Worm (Caenorhabditis elegans) whole organism, L1 larva: ENCODE measurements around the gene spp-24.

Experiments
- Y116A8C.19 ChIP-seq: sonication (generic microtip); optimal IDR thresholded peaks from 2 replicates; lab custom pipeline; 2016; ENCODE audit warnings: missing compliant biosample characterization, missing genetic modification characterization, borderline replicate concordance
- alr-1 ChIP-seq: fragments of 200-800 bp; sonication (Bioruptor generic); optimal IDR thresholded peaks from 2 replicates; lab custom pipeline; 2018; ENCODE audit warnings: borderline replicate concordance, mild to moderate bottlenecking, missing genetic modification characterization, missing compliant biosample characterization
- aly-2 ChIP-seq: fragments of 150-350 bp; optimal IDR thresholded peaks from 2 replicates; lab custom pipeline; 2014; ENCODE audit warnings: missing biosample characterization, missing genetic modification characterization
- ama-1 ChIP-seq: fragments of 150-350 bp; optimal IDR thresholded peaks from 2 replicates; lab custom pipeline; 2014
- ceh-63 ChIP-seq: fragments of 200-800 bp; sonication (Bioruptor generic); optimal IDR thresholded peaks from 2 replicates; lab custom pipeline; 2018; ENCODE audit warnings: mild to moderate bottlenecking, missing genetic modification characterization, missing compliant biosample characterization
- ceh-82 ChIP-seq, 3 experiments: fragments of 150-350 bp in 1 of 3; sonication (generic microtip) in 2 of 3; optimal IDR thresholded peaks; 2 replicates each; lab custom pipeline; 2014 to 2017; ENCODE audit warnings: missing biosample characterization in 3 of 3, missing genetic modification characterization in 3 of 3
- ceh-88 ChIP-seq: fragments of 200-800 bp; sonication (Bioruptor generic); IDR thresholded peaks from 2 replicates; pipeline ENCODE4 v1.3.6; 2022; ENCODE audit warnings: missing genetic modification characterization, missing compliant biosample characterization
- ces-1 ChIP-seq: fragments of 150-350 bp; optimal IDR thresholded peaks from 2 replicates; lab custom pipeline; 2014; ENCODE audit warnings: missing biosample characterization, missing genetic modification reagents, missing genetic modification characterization
- dsc-1 ChIP-seq: sonication (generic microtip); optimal IDR thresholded peaks from 2 replicates; lab custom pipeline; 2016; ENCODE audit warnings: mild to moderate bottlenecking, missing genetic modification characterization, missing compliant biosample characterization
- efl-1 ChIP-seq, 4 experiments: fragments of 150-350 bp; optimal IDR thresholded peaks in 3 of 4; peaks in 1 of 4; 1 replicate in 1 of 4; 2 replicates in 3 of 4; lab custom pipeline; 2014; ENCODE audit warnings: missing biosample characterization in 2 of 4, missing genetic modification characterization in 2 of 4, missing genetic modification reagents in 2 of 4
- elt-3 ChIP-seq, 6 experiments: fragments of 150-350 bp in 1 of 6; sonication (generic microtip); optimal IDR thresholded peaks; 2 replicates each; lab custom pipeline; 2017 to 2018; ENCODE audit warnings: missing biosample characterization in 6 of 6, missing genetic modification characterization in 6 of 6, inconsistent platforms in 1 of 6
- ets-5 ChIP-seq: fragments of 200-800 bp; sonication (Bioruptor generic); IDR thresholded peaks from 2 replicates; pipeline ENCODE4 v1.3.6; 2022; ENCODE audit warnings: missing genetic modification characterization, missing compliant biosample characterization
- fkh-10 ChIP-seq: sonication (generic microtip); optimal IDR thresholded peaks from 2 replicates; lab custom pipeline; 2017; ENCODE audit warnings: missing biosample characterization, missing genetic modification reagents, missing genetic modification characterization
- fkh-4 ChIP-seq: sonication (generic microtip); optimal IDR thresholded peaks from 2 replicates; lab custom pipeline; 2016; ENCODE audit warnings: missing compliant biosample characterization, missing genetic modification characterization, borderline replicate concordance
- irx-1 ChIP-seq: sonication (generic microtip); optimal IDR thresholded peaks from 2 replicates; lab custom pipeline; 2016; ENCODE audit warnings: missing genetic modification characterization, missing compliant biosample characterization
- isw-1 ChIP-seq: fragments of 200-800 bp; sonication (Bioruptor generic); IDR thresholded peaks from 2 replicates; pipeline ENCODE4 v1.3.6; 2022; ENCODE audit warnings: missing genetic modification characterization, missing compliant biosample characterization
- jun-1 ChIP-seq: fragments of 150-350 bp; optimal IDR thresholded peaks from 2 replicates; lab custom pipeline; 2014; ENCODE audit warnings: missing biosample characterization, missing genetic modification reagents, missing genetic modification characterization
- lin-15B ChIP-seq: fragments of 150-350 bp; sonication (generic microtip); optimal IDR thresholded peaks from 3 replicates; lab custom pipeline; 2014; ENCODE audit warnings: missing biosample characterization, missing genetic modification characterization
- lin-35 ChIP-seq, 2 experiments: fragments of 150-350 bp; optimal IDR thresholded peaks; 2 replicates each; lab custom pipeline; 2014; ENCODE audit warnings: missing biosample characterization in 2 of 2, missing genetic modification characterization in 2 of 2, missing genetic modification reagents in 2 of 2
- lsy-2 ChIP-seq, 2 experiments: fragments of 150-350 bp; optimal IDR thresholded peaks; 2 replicates each; lab custom pipeline; 2014; ENCODE audit warnings: missing biosample characterization in 2 of 2, missing genetic modification characterization in 2 of 2
- nhr-71 ChIP-seq: sonication (generic microtip); optimal IDR thresholded peaks from 2 replicates; lab custom pipeline; 2016; ENCODE audit warnings: mild to moderate bottlenecking, missing genetic modification characterization, moderate library complexity, missing compliant biosample characterization
- nhr-77 ChIP-seq: fragments of 150-350 bp; optimal IDR thresholded peaks from 2 replicates; lab custom pipeline; 2014; ENCODE audit warnings: missing biosample characterization, missing genetic modification characterization
- nhr-85 ChIP-seq: sonication (generic microtip); peaks from one replicate; lab custom pipeline; 2016; ENCODE audit warnings: missing genetic modification characterization, inconsistent platforms, missing compliant biosample characterization
- pag-3 ChIP-seq: sonication (generic microtip); optimal IDR thresholded peaks from 2 replicates; lab custom pipeline; 2017; ENCODE audit warnings: missing genetic modification characterization, mild to moderate bottlenecking, missing compliant biosample characterization, antibody characterized with exemption, borderline replicate concordance; ENCODE audit not compliant: insufficient read depth
- rnt-1 ChIP-seq: sonication (generic microtip); optimal IDR thresholded peaks from 2 replicates; lab custom pipeline; 2016; ENCODE audit warnings: mild to moderate bottlenecking, missing genetic modification characterization, moderate library complexity, missing compliant biosample characterization
- snpc-4 ChIP-seq: fragments of 150-350 bp; optimal IDR thresholded peaks from 2 replicates; lab custom pipeline; 2014; ENCODE audit warnings: missing biosample characterization, missing genetic modification characterization
- snu-23 ChIP-seq: sonication (generic microtip); optimal IDR thresholded peaks from 2 replicates; lab custom pipeline; 2016; ENCODE audit warnings: missing genetic modification characterization, missing compliant biosample characterization
- swsn-7 ChIP-seq: sonication (generic microtip); optimal IDR thresholded peaks from 2 replicates; lab custom pipeline; 2016; ENCODE audit warnings: missing genetic modification characterization, missing compliant biosample characterization
- tlp-1 ChIP-seq: fragments of 150-350 bp; optimal IDR thresholded peaks from 2 replicates; lab custom pipeline; 2014; ENCODE audit warnings: missing biosample characterization, missing genetic modification characterization
- unc-30 ChIP-seq: sonication (generic microtip); optimal IDR thresholded peaks from 2 replicates; lab custom pipeline; 2017; ENCODE audit warnings: missing biosample characterization, missing genetic modification characterization
- unc-62 ChIP-seq: fragments of 150-350 bp; optimal IDR thresholded peaks from 2 replicates; lab custom pipeline; 2014; ENCODE audit warnings: missing biosample characterization, missing genetic modification reagents, missing genetic modification characterization
- unc-86 ChIP-seq: sonication (generic microtip); optimal IDR thresholded peaks from 2 replicates; lab custom pipeline; 2016; ENCODE audit warnings: missing genetic modification characterization, missing compliant biosample characterization
- unc-98 ChIP-seq: fragments of 200-800 bp; sonication (Bioruptor generic); IDR thresholded peaks from 2 replicates; pipeline ENCODE4 v1.3.6; 2022; ENCODE audit warnings: missing genetic modification characterization, missing compliant biosample characterization
- vab-15 ChIP-seq: sonication (generic microtip); optimal IDR thresholded peaks from 2 replicates; lab custom pipeline; 2017; ENCODE audit warnings: missing genotype, mild to moderate bottlenecking, missing genetic modification characterization, missing compliant biosample characterization
- xbp-1 ChIP-seq: sonication (generic microtip); optimal IDR thresholded peaks from 2 replicates; lab custom pipeline; 2016; ENCODE audit warnings: missing genetic modification characterization, missing compliant biosample characterization
- zag-1 ChIP-seq: fragments of 150-350 bp; optimal IDR thresholded peaks from 2 replicates; lab custom pipeline; 2014; ENCODE audit warnings: missing biosample characterization, missing genetic modification characterization

Gene spp-24

DNA sequence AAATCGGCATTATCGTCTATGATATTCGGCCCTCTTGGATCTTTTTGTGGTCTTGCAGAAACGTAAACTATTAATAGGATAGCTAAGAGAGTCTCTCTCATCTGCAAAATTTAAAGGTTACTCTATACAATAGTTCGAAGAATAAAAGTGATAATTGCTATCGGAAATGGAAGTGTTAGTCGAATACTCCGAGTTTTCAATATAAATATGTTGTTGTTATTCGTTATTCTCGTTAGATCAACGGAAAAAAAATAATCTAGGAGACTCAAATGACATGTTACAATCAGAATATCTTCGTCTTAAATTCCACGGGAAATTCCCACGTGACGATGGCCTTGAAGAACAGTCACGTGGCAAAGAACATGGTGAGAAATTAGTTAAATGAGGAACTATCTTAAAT is 15.9 kb upstream of the spp-24 start, which contains the start of gene tre-5:
tre-5 (minus strand) TSS at position 101 of the 400 bp plus-strand sequence.
- no peak for TF ChIP-seq ets-5
- peak in 1 of 2 experiments; percentile 16 for TF ChIP-seq lin-35 (GFP tag; optimal IDR thresholded peaks at IDR 0.05; lab: Kevin White, UChicago)
- TF ChIP-seq unc-86 (tag; lab: Kevin White, UChicago) = no peak
- TF ChIP-seq elt-3 (tag; optimal IDR thresholded peaks at IDR 0.05; lab: Kevin White, UChicago) = no peak
- TF ChIP-seq snu-23 (GFP tag; lab: Kevin White, UChicago) = no peak
- no peak for TF ChIP-seq nhr-85 (tag; lab: Kevin White, UChicago)
- TF ChIP-seq snpc-4 (tag; lab: Kevin White, UChicago) = no peak
- TF ChIP-seq vab-15 = no peak
- TF ChIP-seq efl-1 (optimal IDR thresholded peaks at IDR 0.05; lab: Kevin White, UChicago) = no peak
- peak in 1 of 2 experiments; percentile 76 for TF ChIP-seq efl-1 (GFP tag; optimal IDR thresholded peaks at IDR 0.05 in 1 of 2; lab: Kevin White, UChicago)

DNA sequence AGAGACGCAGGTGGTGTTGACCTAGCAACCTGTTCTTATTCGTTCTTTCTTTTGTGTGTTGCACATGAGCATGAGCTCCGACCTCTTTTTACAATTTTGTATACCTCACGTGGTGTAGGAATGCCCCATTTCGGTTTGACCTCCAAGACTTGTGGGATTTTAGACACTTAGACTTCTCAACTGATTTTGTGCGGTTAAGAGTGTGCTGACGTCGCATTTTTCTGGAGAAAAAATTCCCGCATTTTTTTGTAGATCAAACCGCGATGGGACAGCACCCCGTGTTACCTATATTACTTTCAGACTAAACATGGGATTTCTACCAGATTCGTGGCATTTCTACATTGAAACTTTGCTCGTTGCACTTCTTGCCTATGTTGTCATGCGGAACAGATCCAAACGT is 12.0 kb upstream of the spp-24 start, which contains the start of gene sptl-1:
sptl-1 (plus strand) TSS at position 301 of the 400 bp plus-strand sequence.
- no peak for TF ChIP-seq efl-1 (optimal IDR thresholded peaks at IDR 0.05; lab: Kevin White, UChicago)
- peak in 1 of 2 experiments; percentile 35 for TF ChIP-seq efl-1 (GFP tag; optimal IDR thresholded peaks at IDR 0.05 in 1 of 2; lab: Kevin White, UChicago)
- TF ChIP-seq alr-1 (tag; lab: Kevin White, UChicago) = no peak
- no peak for TF ChIP-seq nhr-77 (tag; lab: Kevin White, UChicago)

DNA sequence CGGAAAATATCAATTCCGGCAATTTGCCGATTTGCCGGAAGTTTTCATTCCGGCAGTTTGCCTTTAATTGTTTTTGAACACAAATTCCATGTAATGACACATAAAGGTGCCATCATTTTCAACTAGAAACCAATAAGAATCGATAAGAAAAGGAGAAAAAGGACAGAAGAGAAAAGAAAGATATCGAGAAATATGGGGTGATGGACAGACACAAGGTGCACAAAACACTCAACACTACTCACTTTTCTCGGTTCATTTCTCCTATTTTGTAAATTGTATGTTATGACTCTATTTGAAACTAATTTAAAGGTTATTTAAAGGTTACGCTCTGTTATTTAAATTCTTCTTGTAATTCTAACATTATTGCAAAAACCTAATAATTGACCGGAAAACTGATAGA is 11.5 kb upstream of the spp-24 start:
- TF ChIP-seq irx-1 (tag; lab: Kevin White, UChicago) (no peak), lin-35 (GFP tag; optimal IDR thresholded peaks at IDR 0.05; lab: Kevin White, UChicago) (peak in 1 of 2 experiments; percentile 22)

DNA sequence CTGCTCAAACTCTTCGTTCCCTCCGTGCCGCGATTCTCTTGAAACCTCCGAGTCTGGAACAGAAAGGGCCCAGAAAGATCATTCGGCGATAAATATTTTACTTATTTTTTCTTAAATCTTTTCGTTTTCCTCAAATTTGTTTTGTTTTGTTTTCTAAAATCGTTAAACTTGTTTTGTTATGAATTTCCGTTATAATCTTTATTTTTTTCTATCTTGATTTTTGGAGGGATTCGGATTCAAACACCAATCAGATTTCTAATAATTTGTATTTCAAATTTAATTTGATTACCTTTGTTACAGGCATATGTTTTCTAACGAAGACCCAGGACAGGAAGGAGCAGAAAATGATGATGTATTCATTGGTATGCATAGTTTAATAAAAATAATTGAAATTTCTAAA is 7.9 kb upstream of the spp-24 start, which contains the start of gene C23H3.5:
C23H3.5 (plus strand) TSS at position 301 of the 400 bp plus-strand sequence.
- TF ChIP-seq isw-1 (GFP tag; lab: Robert Waterston, UW) (no peak), aly-2 (tag; lab: Kevin White, UChicago) (no peak), ceh-88 (GFP tag; lab: Robert Waterston, UW) (no peak), pag-3 (no peak), fkh-4 (no peak), nhr-71 (no peak), lsy-2 (tag; optimal IDR thresholded peaks at IDR 0.05; lab: Kevin White, UChicago) (no peak), ceh-82 (tag; optimal IDR thresholded peaks at IDR 0.05; lab: Kevin White, UChicago) (no peak), snpc-4 (tag; lab: Kevin White, UChicago) (no peak), ces-1 (GFP tag; lab: Kevin White, UChicago) (no peak), zag-1 (no peak), lin-35 (GFP tag; optimal IDR thresholded peaks at IDR 0.05; lab: Kevin White, UChicago) (no peak), tlp-1 (no peak), swsn-7 (no peak), jun-1 (tag; lab: Kevin White, UChicago) (no peak), unc-62 (GFP tag; lab: Kevin White, UChicago) (no peak), fkh-10 (no peak), lin-15B (no peak), rnt-1 (tag; lab: Kevin White, UChicago) (no peak), unc-98 (no peak)

DNA sequence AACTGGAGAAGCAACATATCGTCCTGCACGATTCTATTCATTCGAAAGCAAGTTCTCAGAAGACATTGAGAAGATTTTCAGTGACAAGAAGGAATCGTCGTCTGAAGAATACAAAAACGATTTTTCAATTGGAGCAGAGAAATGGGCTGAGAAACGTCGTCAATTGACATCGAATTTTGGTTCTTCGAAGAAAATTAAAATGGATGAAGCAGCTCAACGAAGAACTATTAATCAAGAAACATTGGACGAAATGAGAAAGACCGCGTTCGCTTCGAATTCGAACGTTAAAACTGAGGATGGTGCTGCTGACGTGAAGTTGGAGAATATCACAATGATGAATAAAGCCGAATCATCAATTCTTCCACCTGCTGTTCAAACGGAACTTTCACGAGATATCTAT is 6.8 kb upstream of the spp-24 start, which contains the start of gene rpt-4:
rpt-4 (minus strand) TSS at position 101 of the 400 bp plus-strand sequence.
- TF ChIP-seq irx-1 (tag; lab: Kevin White, UChicago) (no peak), nhr-85 (tag; lab: Kevin White, UChicago) (peak; percentile 59)

DNA sequence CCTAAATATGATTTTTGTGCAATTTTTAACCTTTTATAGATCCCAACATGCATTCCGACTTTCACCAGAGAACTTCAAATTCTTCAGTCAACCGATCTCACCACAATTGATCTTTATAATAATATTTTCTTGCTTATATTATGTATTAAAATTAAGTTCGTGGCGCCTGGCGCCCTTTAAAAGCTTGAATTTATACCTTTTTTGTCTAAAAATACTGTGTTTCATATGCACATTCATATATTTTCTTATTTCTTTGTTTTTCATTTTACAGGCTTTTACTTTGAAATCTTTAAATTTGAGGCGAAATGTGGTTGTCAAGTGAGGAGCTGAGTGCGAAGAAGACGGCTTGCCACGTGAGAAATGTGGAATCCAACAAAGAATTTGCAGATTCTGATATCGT is 5.4 kb upstream of the spp-24 start, which contains the start of gene rpoa-49:
rpoa-49 (plus strand) TSS at position 301 of the 400 bp plus-strand sequence.
- TF ChIP-seq ceh-63 (no peak), Y116A8C.19 (tag; lab: Kevin White, UChicago) (no peak), dsc-1 (no peak), vab-15 (no peak), snpc-4 (tag; lab: Kevin White, UChicago) (no peak), xbp-1 (no peak), unc-30 (tag; lab: Kevin White, UChicago) (no peak), ama-1 (lab: Kevin White, UChicago) (no peak)
- TF ChIP-seq, all 84 proteins: peak for 0
